Worm (Caenorhabditis elegans) whole organism, L3 larva: ENCODE measurements around the gene ZK1307.2.
A peak's percentile ranks its signal among the peaks of the same experiment; 100 is the strongest.

Experiments
- R02D3.7 ChIP-seq: fragments of 150-350 bp; optimal IDR thresholded peaks from 2 replicates; lab custom pipeline; 2014; ENCODE audit warnings: missing biosample characterization, missing genetic modification characterization
- ama-1 ChIP-seq: fragments of 150-350 bp; optimal IDR thresholded peaks from 2 replicates; lab custom pipeline; 2018
- ceh-16 ChIP-seq: sonication (generic microtip); optimal IDR thresholded peaks from 2 replicates; lab custom pipeline; 2017; ENCODE audit warnings: missing biosample characterization, missing genetic modification characterization
- ceh-82 ChIP-seq: fragments of 150-350 bp; optimal IDR thresholded peaks from 2 replicates; lab custom pipeline; 2014; ENCODE audit warnings: missing biosample characterization, missing genetic modification characterization
- daf-12 ChIP-seq: fragments of 150-350 bp; optimal IDR thresholded peaks from 2 replicates; lab custom pipeline; 2014; ENCODE audit warnings: missing biosample characterization, missing genetic modification reagents, missing genetic modification characterization
- egl-5 ChIP-seq: fragments of 150-350 bp; optimal IDR thresholded peaks from 2 replicates; lab custom pipeline; 2017; ENCODE audit warnings: missing biosample characterization, missing genetic modification reagents, missing genetic modification characterization, inconsistent platforms
- elt-1 ChIP-seq: fragments of 150-350 bp; optimal IDR thresholded peaks from 2 replicates; lab custom pipeline; 2014; ENCODE audit warnings: missing biosample characterization, missing genetic modification characterization
- elt-2 ChIP-seq: sonication (generic microtip); optimal IDR thresholded peaks from 2 replicates; lab custom pipeline; 2016; ENCODE audit warnings: missing genetic modification reagents, mild to moderate bottlenecking, missing genetic modification characterization, missing compliant biosample characterization
- fkh-2 ChIP-seq: fragments of 150-350 bp; optimal IDR thresholded peaks from 2 replicates; lab custom pipeline; 2014; ENCODE audit warnings: missing biosample characterization, missing genetic modification reagents, missing genetic modification characterization
- fos-1 ChIP-seq: fragments of 150-350 bp; optimal IDR thresholded peaks from 2 replicates; lab custom pipeline; 2014; ENCODE audit warnings: missing biosample characterization, missing genetic modification characterization
- hmg-11 ChIP-seq: sonication (generic microtip); optimal IDR thresholded peaks from 2 replicates; lab custom pipeline; 2016; ENCODE audit warnings: missing genetic modification characterization, missing compliant biosample characterization
- jun-1 ChIP-seq: fragments of 150-350 bp; optimal IDR thresholded peaks from 2 replicates; lab custom pipeline; 2014; ENCODE audit warnings: missing biosample characterization, missing genetic modification reagents, missing genetic modification characterization
- lin-15B ChIP-seq: fragments of 150-350 bp; optimal IDR thresholded peaks from 2 replicates; lab custom pipeline; 2014; ENCODE audit warnings: missing biosample characterization, missing genetic modification characterization
- lin-39 ChIP-seq: fragments of 150-350 bp; optimal IDR thresholded peaks from 2 replicates; lab custom pipeline; 2018; ENCODE audit warnings: missing biosample characterization, missing genetic modification reagents, missing genetic modification characterization
- lsy-12 ChIP-seq: sonication (generic microtip); optimal IDR thresholded peaks from 2 replicates; lab custom pipeline; 2016; ENCODE audit warnings: mild to moderate bottlenecking, missing genetic modification characterization, missing compliant biosample characterization
- mdl-1 ChIP-seq: fragments of 150-350 bp; optimal IDR thresholded peaks from 2 replicates; lab custom pipeline; 2014; ENCODE audit warnings: missing biosample characterization, missing genetic modification characterization
- mml-1 ChIP-seq: fragments of 150-350 bp; sonication (generic microtip); optimal IDR thresholded peaks from 3 replicates; lab custom pipeline; 2014; ENCODE audit warnings: missing biosample characterization, missing genetic modification characterization
- nfya-1 ChIP-seq: sonication (generic microtip); optimal IDR thresholded peaks from 2 replicates; lab custom pipeline; 2017; ENCODE audit warnings: missing genetic modification characterization, mild to moderate bottlenecking, missing compliant biosample characterization, antibody characterized with exemption, moderate library complexity; ENCODE audit not compliant: insufficient read depth
- nhr-11 ChIP-seq: fragments of 150-350 bp; optimal IDR thresholded peaks from 2 replicates; lab custom pipeline; 2014; ENCODE audit warnings: missing biosample characterization, missing genetic modification characterization
- nhr-12 ChIP-seq: fragments of 150-350 bp; optimal IDR thresholded peaks from 2 replicates; lab custom pipeline; 2014; ENCODE audit warnings: missing biosample characterization, missing genetic modification characterization
- nhr-23 ChIP-seq: fragments of 150-350 bp; optimal IDR thresholded peaks from 2 replicates; lab custom pipeline; 2014; ENCODE audit warnings: missing biosample characterization, missing genetic modification reagents, missing genetic modification characterization
- nhr-25 ChIP-seq: sonication (generic microtip); optimal IDR thresholded peaks from 2 replicates; lab custom pipeline; 2017; ENCODE audit warnings: missing biosample characterization, missing genetic modification characterization
- nhr-43 ChIP-seq: sonication (generic microtip); optimal IDR thresholded peaks from 2 replicates; lab custom pipeline; 2016; ENCODE audit warnings: mild to moderate bottlenecking, missing genetic modification characterization, missing compliant biosample characterization; ENCODE audit not compliant: poor library complexity, severe bottlenecking
- nhr-76 ChIP-seq: fragments of 150-350 bp; sonication (generic microtip); optimal IDR thresholded peaks from 5 replicates; lab custom pipeline; 2014; ENCODE audit warnings: missing biosample characterization, missing genetic modification characterization
- pha-4 ChIP-seq: fragments of 150-350 bp; optimal IDR thresholded peaks from 2 replicates; lab custom pipeline; 2014; ENCODE audit warnings: missing biosample characterization, missing genetic modification reagents, missing genetic modification characterization
- pqm-1 ChIP-seq: fragments of 150-350 bp; optimal IDR thresholded peaks from 2 replicates; lab custom pipeline; 2017; ENCODE audit warnings: missing biosample characterization, missing genetic modification characterization, inconsistent platforms
- sea-2 ChIP-seq: fragments of 150-350 bp; sonication (generic microtip); optimal IDR thresholded peaks from 4 replicates; lab custom pipeline; 2014; ENCODE audit warnings: missing biosample characterization, missing genetic modification reagents, missing genetic modification characterization
- snpc-4 ChIP-seq: fragments of 150-350 bp; optimal IDR thresholded peaks from 2 replicates; lab custom pipeline; 2014; ENCODE audit warnings: missing biosample characterization, missing genetic modification characterization
- unc-39 ChIP-seq: sonication (generic microtip); optimal IDR thresholded peaks from 4 replicates; lab custom pipeline; 2017; ENCODE audit warnings: missing biosample characterization, missing genetic modification characterization
- unc-62 ChIP-seq: fragments of 150-350 bp; sonication (generic microtip); optimal IDR thresholded peaks from 4 replicates; lab custom pipeline; 2014; ENCODE audit warnings: missing biosample characterization, missing genetic modification reagents, missing genetic modification characterization
- zag-1 ChIP-seq: fragments of 150-350 bp; optimal IDR thresholded peaks from 2 replicates; lab custom pipeline; 2014; ENCODE audit warnings: missing biosample characterization, missing genetic modification characterization
- ztf-11 ChIP-seq: fragments of 150-350 bp; optimal IDR thresholded peaks from 2 replicates; lab custom pipeline; 2014; ENCODE audit warnings: missing biosample characterization, missing genetic modification characterization

Gene ZK1307.2

ce11 chrII:9644940-9645634, 8.7 kb downstream of the ZK1307.2 start:
- TF ChIP-seq sea-2 (GFP tag; lab: Kevin White, UChicago) (no peak), ceh-16 (tag; lab: Kevin White, UChicago) (peak; percentile 7), fkh-2 (tag; lab: Kevin White, UChicago) (no peak), pha-4 (tag; lab: Kevin White, UChicago) (peak; percentile 31), lin-39 (tag; lab: Kevin White, UChicago) (no peak), pqm-1 (tag; lab: Kevin White, UChicago) (peak; percentile 72), egl-5 (tag; lab: Kevin White, UChicago) (no peak), lsy-12 (tag; lab: Kevin White, UChicago) (no peak), elt-1 (tag; lab: Kevin White, UChicago) (peak; percentile 96), nhr-25 (peak; percentile 58), lin-15B (tag; lab: Kevin White, UChicago) (no peak), ama-1 (no peak), elt-2 (peak; percentile 70)

- no peak for TF ChIP-seq mdl-1 (tag; lab: Kevin White, UChicago)
- no peak for TF ChIP-seq daf-12 (tag; lab: Kevin White, UChicago)
- no peak for TF ChIP-seq hmg-11 (tag; lab: Kevin White, UChicago)
- peak; percentile 24 for TF ChIP-seq nhr-23 (tag; lab: Kevin White, UChicago)
These were observed 9.3 kb downstream of the ZK1307.2 start, which contains the start of gene fzr-1 for ce11 chrII:9644438-9644837. Gene fzr-1, minus strand, starts transcription at chrII:9644466.

- TF ChIP-seq pha-4 (tag; lab: Kevin White, UChicago) (no peak), jun-1 (tag; lab: Kevin White, UChicago) (no peak), lsy-12 (tag; lab: Kevin White, UChicago) (no peak), mml-1 (tag; lab: Kevin White, UChicago) (no peak), ama-1 (no peak), zag-1 (no peak), nhr-11 (tag; lab: Kevin White, UChicago) (no peak), nhr-76 (tag; lab: Kevin White, UChicago) (no peak), fkh-2 (tag; lab: Kevin White, UChicago) (no peak), unc-39 (tag; lab: Kevin White, UChicago) (no peak), mdl-1 (tag; lab: Kevin White, UChicago) (no peak), snpc-4 (tag; lab: Kevin White, UChicago) (no peak), nhr-12 (tag; lab: Kevin White, UChicago) (no peak), ztf-11 (tag; lab: Kevin White, UChicago) (no peak), ceh-16 (tag; lab: Kevin White, UChicago) (no peak), fos-1 (tag; lab: Kevin White, UChicago) (no peak), egl-5 (tag; lab: Kevin White, UChicago) (no peak), nhr-43 (tag; lab: Kevin White, UChicago) (no peak), sea-2 (GFP tag; lab: Kevin White, UChicago) (no peak)
These were observed 17.5 kb downstream of the ZK1307.2 start, which contains the start of gene ZK1307.7 for ce11 chrII:9636300-9636699. Gene ZK1307.7, plus strand, starts transcription at chrII:9636600.

- TF ChIP-seq pha-4 (tag; lab: Kevin White, UChicago), result no peak
- no peak for TF ChIP-seq sea-2 (GFP tag; lab: Kevin White, UChicago)
- TF ChIP-seq R02D3.7 (tag; lab: Kevin White, UChicago), result no peak
- no peak for TF ChIP-seq ama-1
- TF ChIP-seq fos-1 (tag; lab: Kevin White, UChicago), result no peak
- TF ChIP-seq ztf-11 (tag; lab: Kevin White, UChicago), result no peak
- no peak for TF ChIP-seq nfya-1
- TF ChIP-seq ceh-16 (tag; lab: Kevin White, UChicago), result no peak
- no peak for TF ChIP-seq pqm-1 (tag; lab: Kevin White, UChicago)
- no peak for TF ChIP-seq elt-2
- no peak for TF ChIP-seq nhr-76 (tag; lab: Kevin White, UChicago)
- TF ChIP-seq nhr-43 (tag; lab: Kevin White, UChicago), result no peak
- TF ChIP-seq unc-62 (GFP tag; lab: Kevin White, UChicago), result no peak
- no peak for TF ChIP-seq ceh-82 (tag; lab: Kevin White, UChicago)
- TF ChIP-seq, all 47 proteins: peak for 0
These were observed 27.8 kb downstream of the ZK1307.2 start for ce11 chrII:9625930-9626329.
